Fruit fly (Drosophila melanogaster) whole organism, embryonic: Measurements from ENCODE around the gene Gyc88E.

Experiments
- Atf3 ChIP-seq: fragments of 200-800 bp; sonication (Bioruptor generic); optimal IDR thresholded peaks from 3 replicates; lab custom pipeline; 2016; ENCODE audit warnings: missing biosample characterization, missing genetic modification characterization
- B-H2 ChIP-seq: fragments of 200-800 bp; sonication (Bioruptor generic); optimal IDR thresholded peaks from 2 replicates; lab custom pipeline; 2018; ENCODE audit warnings: missing biosample characterization, mild to moderate bottlenecking, missing genetic modification characterization
- CG10565 ChIP-seq: fragments of 200-800 bp; sonication (Bioruptor generic); optimal IDR thresholded peaks from 3 replicates; lab custom pipeline; 2016; ENCODE audit warnings: missing biosample characterization, mild to moderate bottlenecking, missing genetic modification characterization
- CG12155 ChIP-seq: fragments of 200-800 bp; sonication (Bioruptor generic); optimal IDR thresholded peaks from 3 replicates; lab custom pipeline; 2016; ENCODE audit warnings: missing biosample characterization, missing genetic modification characterization
- CG15514 ChIP-seq: fragments of 200-800 bp; sonication (Bioruptor generic); optimal IDR thresholded peaks from 3 replicates; lab custom pipeline; 2017; ENCODE audit warnings: missing biosample characterization, missing genetic modification characterization, mild to moderate bottlenecking, moderate library complexity, missing genetic modification reagents
- CG18599 ChIP-seq: fragments of 200-800 bp; sonication (Bioruptor generic); optimal IDR thresholded peaks from 3 replicates; lab custom pipeline; 2017; ENCODE audit warnings: missing biosample characterization, missing genetic modification characterization, mild to moderate bottlenecking, moderate library complexity, missing genetic modification reagents
- CG30431 ChIP-seq: fragments of 200-800 bp; sonication (Bioruptor generic); optimal IDR thresholded peaks from 2 replicates; lab custom pipeline; 2017; ENCODE audit warnings: missing biosample characterization, missing genetic modification characterization
- CG31365 ChIP-seq: fragments of 200-800 bp; sonication (Bioruptor generic); optimal IDR thresholded peaks from 2 replicates; lab custom pipeline; 2018; ENCODE audit warnings: missing biosample characterization, mild to moderate bottlenecking, missing genetic modification characterization
- CG3163 ChIP-seq: fragments of 200-800 bp; sonication (Bioruptor generic); optimal IDR thresholded peaks from 3 replicates; lab custom pipeline; 2016; ENCODE audit warnings: missing biosample characterization, missing genetic modification characterization
- CG4328 ChIP-seq: fragments of 200-800 bp; sonication (Bioruptor generic); optimal IDR thresholded peaks from 3 replicates; lab custom pipeline; 2017; ENCODE audit warnings: missing biosample characterization, missing genetic modification reagents, missing genetic modification characterization
- CG4820 ChIP-seq: fragments of 200-800 bp; sonication (Bioruptor generic); optimal IDR thresholded peaks from 3 replicates; lab custom pipeline; 2016; ENCODE audit warnings: missing biosample characterization, missing genetic modification characterization
- CG5245 ChIP-seq: fragments of 200-800 bp; sonication (Bioruptor generic); optimal IDR thresholded peaks from 3 replicates; lab custom pipeline; 2016; ENCODE audit warnings: missing biosample characterization, missing genetic modification characterization
- CG6654 ChIP-seq: fragments of 200-800 bp; sonication (Bioruptor generic); optimal IDR thresholded peaks from 2 replicates; lab custom pipeline; 2017; ENCODE audit warnings: missing biosample characterization, mild to moderate bottlenecking, missing genetic modification characterization
- CG6683 ChIP-seq: fragments of 200-800 bp; sonication (Bioruptor generic); optimal IDR thresholded peaks from 2 replicates; lab custom pipeline; 2017; ENCODE audit warnings: missing biosample characterization, mild to moderate bottlenecking, missing genetic modification characterization, missing genetic modification reagents
- CG6689 ChIP-seq: fragments of 200-800 bp; sonication (Bioruptor generic); IDR thresholded peaks from 2 replicates; pipeline ENCODE4 v1.3.6; 2022; ENCODE audit warnings: missing biosample characterization, missing genetic modification characterization
- CG8281 ChIP-seq: fragments of 200-800 bp; sonication (Bioruptor generic); optimal IDR thresholded peaks from 2 replicates; lab custom pipeline; 2018; ENCODE audit warnings: missing biosample characterization, mild to moderate bottlenecking, missing genetic modification characterization, moderate library complexity
- CG8478 ChIP-seq: fragments of >200 bp; optimal IDR thresholded peaks from 2 replicates; lab custom pipeline; 2018
- CG9932 ChIP-seq: fragments of 200-800 bp; sonication (Bioruptor generic); IDR thresholded peaks from 2 replicates; pipeline ENCODE4 v1.3.6; 2022; ENCODE audit warnings: missing biosample characterization, missing genetic modification characterization
- CHES-1-like ChIP-seq: fragments of 200-800 bp; sonication (Bioruptor generic); optimal IDR thresholded peaks from 2 replicates; lab custom pipeline; 2016; ENCODE audit warnings: missing biosample characterization, missing genetic modification characterization
- HLH4C ChIP-seq: fragments of 200-800 bp; sonication (Bioruptor generic); IDR thresholded peaks from 3 replicates; pipeline ENCODE4 v1.3.6; 2022; ENCODE audit warnings: missing biosample characterization, missing genetic modification characterization; ENCODE audit not compliant: partially characterized antibody
- MBD-R2 ChIP-seq: fragments of 200-800 bp; sonication (Bioruptor generic); IDR thresholded peaks from 2 replicates; pipeline ENCODE4 v1.3.6; 2022; ENCODE audit warnings: missing biosample characterization, missing genetic modification characterization
- Med ChIP-seq: fragments of 200-800 bp; sonication (Bioruptor generic); peaks from one replicate; lab custom pipeline; 2016; ENCODE audit warnings: missing biosample characterization, missing genetic modification characterization, mild to moderate bottlenecking, inconsistent platforms, moderate library complexity
- Myb ChIP-seq: fragments of 200-800 bp; sonication (Bioruptor generic); optimal IDR thresholded peaks from 2 replicates; lab custom pipeline; 2016; ENCODE audit warnings: missing biosample characterization, missing genetic modification characterization
- NC2β ChIP-seq: fragments of 200-800 bp; sonication (Bioruptor generic); optimal IDR thresholded peaks from 2 replicates; lab custom pipeline; 2016; ENCODE audit warnings: missing biosample characterization, missing genetic modification characterization
- Sox102F ChIP-seq: fragments of 200-800 bp; sonication (Bioruptor generic); optimal IDR thresholded peaks from 2 replicates; lab custom pipeline; 2018; ENCODE audit warnings: missing biosample characterization, mild to moderate bottlenecking, missing genetic modification characterization, moderate library complexity
- Sry-δ ChIP-seq: fragments of 200-800 bp; sonication (Bioruptor generic); optimal IDR thresholded peaks from 2 replicates; lab custom pipeline; 2016; ENCODE audit warnings: missing biosample characterization, missing genetic modification characterization
- ap ChIP-seq: fragments of 200-800 bp; sonication (Bioruptor generic); IDR thresholded peaks from 2 replicates; pipeline ENCODE4 v1.3.6; 2022; ENCODE audit warnings: missing biosample characterization, missing genetic modification characterization
- az2 ChIP-seq: fragments of 200-800 bp; sonication (Bioruptor generic); optimal IDR thresholded peaks from 3 replicates; lab custom pipeline; 2016; ENCODE audit warnings: missing biosample characterization, missing genetic modification characterization
- btn ChIP-seq: fragments of 200-800 bp; sonication (Bioruptor generic); optimal IDR thresholded peaks from 2 replicates; lab custom pipeline; 2016; ENCODE audit warnings: missing biosample characterization, missing genetic modification characterization
- cg ChIP-seq: fragments of 200-800 bp; sonication (Bioruptor generic); optimal IDR thresholded peaks from 3 replicates; lab custom pipeline; 2019; ENCODE audit warnings: missing biosample characterization, mild to moderate bottlenecking, missing genetic modification characterization, moderate library complexity
- cwo ChIP-seq: fragments of 200-800 bp; sonication (Bioruptor generic); optimal IDR thresholded peaks from 3 replicates; lab custom pipeline; 2017; ENCODE audit warnings: missing biosample characterization, missing genetic modification characterization, mild to moderate bottlenecking, moderate library complexity, missing genetic modification reagents
- dmrt99B ChIP-seq: fragments of 200-800 bp; sonication (Bioruptor generic); optimal IDR thresholded peaks from 2 replicates; lab custom pipeline; 2018; ENCODE audit warnings: missing biosample characterization, mild to moderate bottlenecking, missing genetic modification characterization, moderate library complexity
- emc ChIP-seq: fragments of 200-800 bp; sonication (Bioruptor generic); optimal IDR thresholded peaks from 2 replicates; lab custom pipeline; 2016; ENCODE audit warnings: missing biosample characterization, missing genetic modification characterization
- fd96Cb ChIP-seq: fragments of 200-800 bp; sonication (Bioruptor generic); optimal IDR thresholded peaks from 2 replicates; lab custom pipeline; 2018; ENCODE audit warnings: missing biosample characterization, mild to moderate bottlenecking, missing genetic modification characterization, moderate library complexity
- fu2 ChIP-seq: fragments of 200-800 bp; sonication (Bioruptor generic); optimal IDR thresholded peaks from 2 replicates; lab custom pipeline; 2016; ENCODE audit warnings: missing biosample characterization, missing genetic modification characterization
- gcm ChIP-seq: fragments of 200-800 bp; sonication (Bioruptor generic); optimal IDR thresholded peaks from 2 replicates; lab custom pipeline; 2019; ENCODE audit warnings: missing biosample characterization, mild to moderate bottlenecking, missing genetic modification characterization, moderate library complexity
- gcm2 ChIP-seq: fragments of 200-800 bp; sonication (Bioruptor generic); optimal IDR thresholded peaks from 2 replicates; lab custom pipeline; 2016; ENCODE audit warnings: missing biosample characterization, missing genetic modification characterization
- ham ChIP-seq: fragments of 200-800 bp; sonication (Bioruptor generic); IDR thresholded peaks from 2 replicates; pipeline ENCODE4 v1.3.6; 2022; ENCODE audit warnings: missing biosample characterization, missing genetic modification characterization
- her ChIP-seq: fragments of 200-800 bp; sonication (Bioruptor generic); optimal IDR thresholded peaks from 2 replicates; lab custom pipeline; 2016; ENCODE audit warnings: missing biosample characterization, missing genetic modification characterization
- lbe ChIP-seq: fragments of 200-800 bp; sonication (Bioruptor generic); optimal IDR thresholded peaks from 2 replicates; lab custom pipeline; 2016; ENCODE audit warnings: missing biosample characterization, mild to moderate bottlenecking, missing genetic modification characterization
- nom ChIP-seq: fragments of 200-800 bp; sonication (Bioruptor generic); optimal IDR thresholded peaks from 2 replicates; lab custom pipeline; 2017; ENCODE audit warnings: missing biosample characterization, missing genetic modification characterization, mild to moderate bottlenecking, moderate library complexity, missing genetic modification reagents
- oc ChIP-seq: fragments of 200-800 bp; sonication (Bioruptor generic); optimal IDR thresholded peaks from 2 replicates; lab custom pipeline; 2018; ENCODE audit warnings: missing biosample characterization, mild to moderate bottlenecking, missing genetic modification characterization, moderate library complexity
- prd ChIP-seq, 3 experiments: fragments of >200 bp in 2 of 3; fragments of 200-800 bp in 1 of 3; sonication (Bioruptor generic) in 1 of 3; optimal IDR thresholded peaks in 2 of 3; IDR thresholded peaks in 1 of 3; 2 replicates in 2 of 3; 3 replicates in 1 of 3; pipeline versions ENCODE4 v1.3.6 to Lab custom; 2017 to 2022; ENCODE audit warnings: missing biosample characterization in 1 of 3, missing genetic modification characterization in 1 of 3
- scrt ChIP-seq: fragments of 200-800 bp; sonication (Bioruptor generic); optimal IDR thresholded peaks from 2 replicates; lab custom pipeline; 2018; ENCODE audit warnings: missing biosample characterization, mild to moderate bottlenecking, missing genetic modification characterization, moderate library complexity
- slp2 ChIP-seq: fragments of 200-800 bp; sonication (Bioruptor generic); optimal IDR thresholded peaks from 2 replicates; lab custom pipeline; 2016; ENCODE audit warnings: missing biosample characterization, missing genetic modification characterization
- sr ChIP-seq: fragments of 200-800 bp; sonication (Bioruptor generic); IDR thresholded peaks from 3 replicates; pipeline ENCODE4 v1.3.6; 2022; ENCODE audit warnings: missing biosample characterization, missing genetic modification characterization
- toy ChIP-seq: fragments of 200-800 bp; sonication (Bioruptor generic); IDR thresholded peaks from 2 replicates; pipeline ENCODE4 v1.3.6; 2022; ENCODE audit warnings: missing biosample characterization, missing genetic modification characterization
- trh ChIP-seq: fragments of 200-800 bp; sonication (Bioruptor generic); optimal IDR thresholded peaks from 2 replicates; lab custom pipeline; 2016; ENCODE audit warnings: missing biosample characterization, missing genetic modification characterization
- ttk ChIP-seq: fragments of 200-800 bp; sonication (Bioruptor generic); IDR thresholded peaks from 2 replicates; pipeline ENCODE4 v2.1.2; 2022; ENCODE audit warnings: missing biosample characterization, missing genetic modification characterization

The Gyc88E gene

dm6 chr3R:15208712-15209499 is 58.7 kb downstream of the Gyc88E start, which contains the start of the genes Spn88Eb and Mau2 (continued):
- TF ChIP-seq CHES-1-like (peak; percentile 78), CG30431 (peak; percentile 48), CG6683 (GFP tag; lab: Kevin White, UChicago) (peak; percentile 23), cwo (no peak), az2 (peak; percentile 60), CG15514 (GFP tag; lab: Kevin White, UChicago) (peak; percentile 60), CG5245 (GFP tag; lab: Kevin White, UChicago) (peak; percentile 55), HLH4C (GFP tag; lab: Robert Waterston, UW) (peak; percentile 64), Med (GFP tag; lab: Kevin White, UChicago) (peak; percentile 94), dmrt99B (tag; lab: Kevin White, UChicago) (no peak), CG6654 (GFP tag; lab: Kevin White, UChicago) (no peak), btn (GFP tag; lab: Kevin White, UChicago) (no peak), CG6689 (GFP tag; lab: Robert Waterston, UW) (0 out of 2 replicates have a peak, but pooled peaks have one; percentile 34), Sox102F (no peak), trh (GFP tag; lab: Kevin White, UChicago) (no peak), sr (GFP tag; lab: Robert Waterston, UW) (0 out of 3 replicates have a peak, but pooled peaks have one; percentile 5), toy (GFP tag; lab: Robert Waterston, UW) (no peak; the same call in 1 of the 2 replicates), CG4328 (GFP tag; lab: Kevin White, UChicago) (peak; percentile 43), NC2β (GFP tag; lab: Kevin White, UChicago) (peak; percentile 44), Myb (peak; percentile 55), gcm2 (no peak), Atf3 (GFP tag; lab: Kevin White, UChicago) (no peak), ham (GFP tag; lab: Robert Waterston, UW) (no peak), Sry-δ (GFP tag; lab: Kevin White, UChicago) (peak; percentile 90), CG10565 (no peak), oc (tag; lab: Kevin White, UChicago) (no peak), scrt (no peak), B-H2 (GFP tag; lab: Kevin White, UChicago) (peak; percentile 87), prd (optimal IDR thresholded peaks at IDR 0.05; lab: Kevin White, UChicago) (no peak), prd (GFP tag; IDR thresholded peaks at IDR 0.05; lab: Robert Waterston, UW) (peak; percentile 80), MBD-R2 (GFP tag; lab: Robert Waterston, UW) (peak; percentile 97), CG31365 (tag; lab: Kevin White, UChicago) (no peak), lbe (GFP tag; lab: Kevin White, UChicago) (peak; percentile 57), ttk (peak; percentile 68), CG9932 (GFP tag; lab: Robert Waterston, UW) (peak; percentile 95), CG3163 (GFP tag; lab: Kevin White, UChicago) (peak; percentile 43), CG18599 (GFP tag; lab: Kevin White, UChicago) (peak; percentile 72), fu2 (GFP tag; lab: Kevin White, UChicago) (peak; percentile 52), fd96Cb (peak; percentile 28), nom (GFP tag; lab: Kevin White, UChicago) (no peak), ap (GFP tag; lab: Robert Waterston, UW) (no peak), CG12155 (GFP tag; lab: Kevin White, UChicago) (peak; percentile 64), slp2 (GFP tag; lab: Kevin White, UChicago) (peak; percentile 5), gcm (GFP tag; lab: Kevin White, UChicago) (no peak), emc (GFP tag; lab: Kevin White, UChicago) (no peak), CG4820 (GFP tag; lab: Kevin White, UChicago) (peak; percentile 48), CG8281 (tag; lab: Kevin White, UChicago) (no peak), her (GFP tag; lab: Kevin White, UChicago) (peak; percentile 52), CG8478 (lab: Kevin White, UChicago) (no peak), cg (GFP tag; lab: Kevin White, UChicago) (no peak)
